Worm (Caenorhabditis elegans) whole organism, L4 larva: ENCODE data around the gene W09G12.8.

Experiments used
- T20F7.1 ChIP-seq: fragments of 200-800 bp; sonication (Bioruptor generic); optimal IDR thresholded peaks from 2 replicates; lab custom pipeline; 2018; ENCODE audit warnings: mild to moderate bottlenecking, missing genetic modification characterization, missing compliant biosample characterization
- lin-1 ChIP-seq: fragments of 200-800 bp; sonication (Bioruptor generic); IDR thresholded peaks from 2 replicates; pipeline ENCODE4 v1.3.6; 2022; ENCODE audit warnings: missing genetic modification reagents, missing genetic modification characterization, missing compliant biosample characterization
- mep-1 ChIP-seq: fragments of 150-350 bp; sonication (generic microtip); optimal IDR thresholded peaks from 3 replicates; lab custom pipeline; 2014; ENCODE audit warnings: missing biosample characterization, missing genetic modification characterization
- nhr-25 ChIP-seq: sonication (generic microtip); optimal IDR thresholded peaks from 2 replicates; lab custom pipeline; 2017; ENCODE audit warnings: missing genetic modification characterization, mild to moderate bottlenecking, missing compliant biosample characterization, antibody characterized with exemption, moderate library complexity, borderline replicate concordance; ENCODE audit not compliant: insufficient read depth
- nhr-76 ChIP-seq: fragments of 150-350 bp; optimal IDR thresholded peaks from 2 replicates; lab custom pipeline; 2014; ENCODE audit warnings: missing biosample characterization, missing genetic modification characterization
- snpc-4 ChIP-seq: fragments of 150-350 bp; optimal IDR thresholded peaks from 2 replicates; lab custom pipeline; 2014; ENCODE audit warnings: missing biosample characterization, missing genetic modification characterization

ce11 chrIV:1255632-1256031, 29.6 kb downstream of the W09G12.8 start, which contains the start of gene clec-167:
- TF ChIP-seq nhr-25 (tag; lab: Kevin White, UChicago): no peak
- TF ChIP-seq nhr-76 (tag; lab: Kevin White, UChicago): no peak
- no peak for TF ChIP-seq mep-1 (tag; lab: Kevin White, UChicago)
- no peak for TF ChIP-seq lin-1
- no peak for TF ChIP-seq T20F7.1 (GFP tag; lab: Kevin White, UChicago)
- no peak for TF ChIP-seq snpc-4 (tag; lab: Kevin White, UChicago)
